Fruit fly (Drosophila melanogaster): ENCODE results near the gene smog.

Gene smog

dm6 chr2L:4838494-4839320, 14.0 kb upstream of the smog start (continued):
- TF ChIP-seq CG11723 (GFP tag; optimal IDR thresholded peaks at IDR 0.05) (peak; percentile 37), yki (optimal IDR thresholded peaks at IDR 0.05) (no peak), CG1233 (GFP tag; optimal IDR thresholded peaks at IDR 0.05) (peak; percentile 78), sr (GFP tag; IDR thresholded peaks at IDR 0.05) (no peak), so (GFP tag; IDR thresholded peaks at IDR 0.05) (no peak), CG6854 (GFP tag; optimal IDR thresholded peaks at IDR 0.05) (no peak), CG2889 (GFP tag; IDR thresholded peaks at IDR 0.05) (no peak), Bdp1 (GFP tag; optimal IDR thresholded peaks at IDR 0.05) (no peak), Awh (GFP tag; IDR thresholded peaks at IDR 0.05) (peak; percentile 40; the same call in 1 of the 2 replicates), oc (tag; optimal IDR thresholded peaks at IDR 0.05) (peak; percentile 59), CG13894 (tag; optimal IDR thresholded peaks at IDR 0.05) (no peak), CG18476 (GFP tag; optimal IDR thresholded peaks at IDR 0.05) (no peak), dm (GFP tag; optimal IDR thresholded peaks at IDR 0.05) (no peak), Dip3 (GFP tag; optimal IDR thresholded peaks at IDR 0.05) (no peak), ab (GFP tag; optimal IDR thresholded peaks at IDR 0.05) (no peak), bigmax (GFP tag; optimal IDR thresholded peaks at IDR 0.05) (no peak), gsb (GFP tag; IDR thresholded peaks at IDR 0.05) (no peak), CG6689 (GFP tag; IDR thresholded peaks at IDR 0.05) (no peak), nerfin-1 (tag; optimal IDR thresholded peaks at IDR 0.05) (peak; percentile 60), CG12659 (GFP tag; optimal IDR thresholded peaks at IDR 0.05) (peak; percentile 16), CG4360 (GFP tag; IDR thresholded peaks at IDR 0.05) (peak; percentile 69), Dp (GFP tag; optimal IDR thresholded peaks at IDR 0.05) (no peak), gcm2 (GFP tag; optimal IDR thresholded peaks at IDR 0.05) (no peak), trem (tag; optimal IDR thresholded peaks at IDR 0.05) (no peak), bcd (GFP tag; optimal IDR thresholded peaks at IDR 0.05) (no peak), Sox100B (GFP tag; optimal IDR thresholded peaks at IDR 0.05) (peak; percentile 76), insv (GFP tag; optimal IDR thresholded peaks at IDR 0.05) (peak in 1 of 2 experiments; percentile 7), otp (GFP tag; IDR thresholded peaks at IDR 0.05) (no peak), run (tag; optimal IDR thresholded peaks at IDR 0.05) (no peak), CG15269 (tag; optimal IDR thresholded peaks at IDR 0.05) (no peak), luna (GFP tag; optimal IDR thresholded peaks at IDR 0.05) (no peak), CG8281 (tag; optimal IDR thresholded peaks at IDR 0.05) (peak; percentile 64), abd-A (tag; optimal IDR thresholded peaks at IDR 0.05) (no peak), kay (GFP tag; optimal IDR thresholded peaks at IDR 0.05) (no peak), CG11398 (GFP tag; optimal IDR thresholded peaks at IDR 0.05) (peak; percentile 34), al (GFP tag; IDR thresholded peaks at IDR 0.05) (no peak), CG17328 (GFP tag; IDR thresholded peaks at IDR 0.05) (no peak), zen (tag; optimal IDR thresholded peaks at IDR 0.05) (peak; percentile 61), CG13424 (tag; optimal IDR thresholded peaks at IDR 0.05) (peak; percentile 23), CG3995 (GFP tag; optimal IDR thresholded peaks at IDR 0.05) (no peak), CG18619 (GFP tag; optimal IDR thresholded peaks at IDR 0.05) (no peak), Hr39 (optimal IDR thresholded peaks at IDR 0.05) (no peak), amos (GFP tag; IDR thresholded peaks at IDR 0.05; ENCODE audit: partially characterized antibody) (no peak), grn (GFP tag; optimal IDR thresholded peaks at IDR 0.05) (no peak), Bteb2 (GFP tag; optimal IDR thresholded peaks at IDR 0.05) (no peak), tio (GFP tag; optimal IDR thresholded peaks at IDR 0.05) (no peak), CG17186 (GFP tag; optimal IDR thresholded peaks at IDR 0.05) (peak; percentile 15), CG31388 (GFP tag; optimal IDR thresholded peaks at IDR 0.05) (no peak), corto (GFP tag; optimal IDR thresholded peaks at IDR 0.05) (no peak), CG17912 (GFP tag; optimal IDR thresholded peaks at IDR 0.05) (peak; percentile 15), lab (GFP tag; optimal IDR thresholded peaks at IDR 0.05) (peak; percentile 79)
